Fruit fly (Drosophila melanogaster): ENCODE measurements around the gene CG6154.

The CG6154 gene

DNA sequence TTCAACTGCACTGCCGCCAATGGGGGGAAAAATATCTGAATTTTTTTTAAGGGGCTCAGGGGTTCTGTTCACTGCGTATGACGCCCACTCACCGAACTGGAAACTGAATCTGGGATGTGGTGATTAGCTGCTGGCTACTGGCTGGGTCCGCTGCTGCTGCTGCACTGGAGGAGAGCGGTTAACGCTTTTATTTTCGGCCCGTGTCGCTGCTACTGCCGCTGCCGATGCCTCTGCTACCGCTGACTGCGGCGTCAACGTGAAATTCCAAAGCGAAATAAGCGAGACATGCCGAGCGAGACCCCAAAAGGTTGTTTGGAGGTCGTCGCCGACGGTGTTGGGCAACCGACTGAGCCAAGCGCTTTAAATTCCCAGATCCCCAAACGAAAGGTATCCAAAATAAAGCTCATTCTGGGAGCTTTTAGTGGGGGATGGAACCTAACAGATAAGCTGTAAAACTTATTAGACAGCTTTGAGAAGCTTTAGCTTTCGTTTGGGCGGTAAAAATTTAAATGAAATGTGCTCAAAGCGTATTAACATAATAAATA lies 1.1 kb upstream of the CG6154 start, which contains the start of gene Ald1 (continued):
- peak; percentile 53 for TF ChIP-seq pita (GFP tag; optimal IDR thresholded peaks at IDR 0.05)
- TF ChIP-seq exex (tag; optimal IDR thresholded peaks at IDR 0.05): peak; percentile 50
- TF ChIP-seq mirr (GFP tag; optimal IDR thresholded peaks at IDR 0.05): peak; percentile 29
- TF ChIP-seq CG32532 (GFP tag; IDR thresholded peaks at IDR 0.05): peak; percentile 35; the same call in 1 of the 2 replicates
- peak; percentile 58 for TF ChIP-seq pzg (GFP tag; optimal IDR thresholded peaks at IDR 0.05)
- TF ChIP-seq bsh (GFP tag; optimal IDR thresholded peaks at IDR 0.05): no peak
- TF ChIP-seq CG12391 (tag; optimal IDR thresholded peaks at IDR 0.05): no peak
- TF ChIP-seq gce (GFP tag; IDR thresholded peaks at IDR 0.05): peak; percentile 45; the same call in 1 of the 3 replicates
- TF ChIP-seq CTCF (GFP tag; optimal IDR thresholded peaks at IDR 0.05): peak; percentile 55
- peak; percentile 30 for TF ChIP-seq CG3163 (GFP tag; optimal IDR thresholded peaks at IDR 0.05)
- TF ChIP-seq sna (GFP tag; IDR thresholded peaks at IDR 0.05; ENCODE audit: partially characterized antibody): 0 out of 2 replicates have a peak, but pooled peaks have one; percentile 35
- no peak for TF ChIP-seq CG3065 (GFP tag; optimal IDR thresholded peaks at IDR 0.05)
- peak; percentile 92 for TF ChIP-seq sr (GFP tag; IDR thresholded peaks at IDR 0.05)

DNA sequence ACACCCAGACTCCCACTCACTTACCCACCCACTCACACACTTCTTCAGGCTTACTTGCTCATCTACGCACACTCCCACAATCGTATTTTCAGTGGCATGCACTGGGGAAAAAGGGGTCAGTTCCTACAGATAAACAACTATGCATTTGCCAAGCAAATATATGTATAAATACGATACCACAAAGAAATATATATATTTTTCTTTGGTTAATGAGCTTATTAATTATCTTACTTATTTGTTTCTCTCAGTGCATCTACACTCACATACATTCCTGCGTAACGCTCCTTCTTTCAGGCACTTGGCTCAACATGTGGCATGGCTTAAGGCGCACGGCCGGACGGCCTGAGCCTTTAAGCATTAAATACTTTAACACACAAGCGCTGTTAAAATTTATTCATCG lies 17.9 kb downstream of the CG6154 start:
- TF ChIP-seq scrt (GFP tag; optimal IDR thresholded peaks at IDR 0.05) (peak; percentile 87), psq (GFP tag; optimal IDR thresholded peaks at IDR 0.05) (no peak), jigr1 (GFP tag; IDR thresholded peaks at IDR 0.05) (no peak), inv (GFP tag; IDR thresholded peaks at IDR 0.05; ENCODE audit: partially characterized antibody) (no peak), CG5953 (GFP tag; IDR thresholded peaks at IDR 0.05) (no peak), Hr51 (GFP tag; optimal IDR thresholded peaks at IDR 0.05) (peak; percentile 19 to 49), org-1 (GFP tag; optimal IDR thresholded peaks at IDR 0.05) (peak; percentile 35), Scr (GFP tag; IDR thresholded peaks at IDR 0.05; ENCODE audit: partially characterized antibody) (no peak), fu2 (GFP tag; optimal IDR thresholded peaks at IDR 0.05) (no peak), tap (tag; optimal IDR thresholded peaks at IDR 0.05) (peak; percentile 36), zen (tag; optimal IDR thresholded peaks at IDR 0.05) (no peak), CG33557 (GFP tag; optimal IDR thresholded peaks at IDR 0.05) (no peak), CG3407 (GFP tag; optimal IDR thresholded peaks at IDR 0.05) (no peak), tna (GFP tag; IDR thresholded peaks at IDR 0.05; ENCODE audit: partially characterized antibody) (no peak), pzg (GFP tag; optimal IDR thresholded peaks at IDR 0.05) (no peak), GATAe (GFP tag; conservative IDR thresholded peaks at IDR 0.05) (no peak), CG34422 (GFP tag; IDR thresholded peaks at IDR 0.05) (no peak), vvl (GFP tag; IDR thresholded peaks at IDR 0.05) (no peak; the same call in 1 of the 2 replicates), CG4282 (GFP tag; optimal IDR thresholded peaks at IDR 0.05) (no peak), CG12071 (GFP tag; optimal IDR thresholded peaks at IDR 0.05) (peak; percentile 32), twi (tag; optimal IDR thresholded peaks at IDR 0.05) (no peak), CG1024 (GFP tag; IDR thresholded peaks at IDR 0.05) (no peak), ro (GFP tag; IDR thresholded peaks at IDR 0.05) (no peak), Stat92E (GFP tag; optimal IDR thresholded peaks at IDR 0.05) (no peak), wdn (GFP tag; IDR thresholded peaks at IDR 0.05) (no peak), CG32772 (GFP tag; IDR thresholded peaks at IDR 0.05) (peak; percentile 39; the same call in 1 of the 2 replicates), gcm (GFP tag; optimal IDR thresholded peaks at IDR 0.05) (no peak), croc (GFP tag; conservative IDR thresholded peaks at IDR 0.05) (no peak; the same call in 2 of the 3 replicates), CG1832 (GFP tag; optimal IDR thresholded peaks at IDR 0.05) (no peak), repo (GFP tag; optimal IDR thresholded peaks at IDR 0.05) (no peak), CoRest (tag; optimal IDR thresholded peaks at IDR 0.05) (peak; percentile 49), lbe (GFP tag; optimal IDR thresholded peaks at IDR 0.05) (no peak), lab (GFP tag; optimal IDR thresholded peaks at IDR 0.05) (peak; percentile 89), dysf (GFP tag; IDR thresholded peaks at IDR 0.05) (peak; percentile 76; the same call in 2 of the 3 replicates), Ada2b (GFP tag; IDR thresholded peaks at IDR 0.05) (peak; percentile 49), pan (optimal IDR thresholded peaks at IDR 0.05) (no peak), pan (GFP tag; optimal IDR thresholded peaks at IDR 0.05 in 1 of 2, IDR thresholded peaks at IDR 0.05 in 1 of 2) (peak in 1 of 2 experiments; percentile 72)

All from whole organism, embryonic.